Worm (Caenorhabditis elegans): ENCODE results near the gene H01M10.2.
A peak's percentile ranks its signal among the peaks of the same experiment; 100 is the strongest.

Gene H01M10.2

ce11 chrX:2585655-2586054 lies at the start of gene H01M10.2:
Gene H01M10.2, minus strand, starts transcription at chrX:2585755.
- no peak for TF ChIP-seq Y79H2A.3 (GFP tag; conservative IDR thresholded peaks at IDR 0.05)

DNA sequence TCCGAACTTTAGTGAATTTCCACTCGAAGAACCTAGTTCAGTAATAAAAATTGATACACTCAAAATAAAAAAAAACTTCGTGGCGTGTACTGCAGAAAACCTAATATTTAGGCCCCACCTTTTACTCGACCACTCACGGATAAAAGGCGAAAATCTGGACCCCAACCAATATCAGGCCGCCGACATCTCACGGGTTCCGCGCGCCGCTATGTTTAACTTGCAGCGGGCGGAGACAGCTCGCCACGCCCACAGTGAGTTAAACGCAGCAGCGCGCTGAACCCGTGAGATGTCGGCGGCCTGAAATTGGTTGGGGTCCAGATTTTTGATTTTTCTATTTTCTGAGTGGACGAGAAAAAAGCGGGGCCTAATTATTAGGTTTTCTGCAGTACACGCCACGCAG lies 47.3 kb upstream of the H01M10.2 start:
- no peak for TF ChIP-seq let-607 (tag; optimal IDR thresholded peaks at IDR 0.05)
- TF ChIP-seq Y95B8A.8 (GFP tag; IDR thresholded peaks at IDR 0.05), result no peak
- TF ChIP-seq snpc-4 (GFP tag; optimal IDR thresholded peaks at IDR 0.05), result no peak
- TF ChIP-seq snpc-4 (tag; optimal IDR thresholded peaks at IDR 0.05), result peak in 2 of 4 experiments; percentile 64 to 73
- TF ChIP-seq cebp-2 (GFP tag; IDR thresholded peaks at IDR 0.05), result no peak
- 0 out of 2 replicates have a peak, but pooled peaks have one; percentile 22 for TF ChIP-seq lin-26 (GFP tag; IDR thresholded peaks at IDR 0.05)
- TF ChIP-seq nfya-1 (tag; optimal IDR thresholded peaks at IDR 0.05; ENCODE audit: borderline replicate concordance, insufficient read depth), result no peak

DNA sequence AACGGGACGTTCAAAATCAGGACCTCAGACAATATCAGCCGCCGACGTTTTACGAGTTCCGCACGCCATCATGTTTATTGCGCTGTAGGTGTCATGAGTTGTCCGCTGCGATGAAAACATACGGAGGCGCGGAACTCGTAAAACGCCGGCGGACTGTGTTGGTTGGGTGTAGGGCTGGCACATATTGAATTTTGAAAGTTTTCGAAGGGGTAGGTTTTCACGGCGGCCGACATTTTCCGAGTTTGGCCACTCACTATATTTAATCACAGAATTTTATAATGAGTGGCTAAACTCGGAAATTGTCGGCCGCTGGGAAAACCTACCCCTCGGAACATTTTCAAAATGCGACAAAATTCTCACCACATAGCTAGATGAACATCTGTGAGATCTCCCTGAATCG lies 40.6 kb upstream of the H01M10.2 start:
- TF ChIP-seq F39B2.1 (GFP tag; IDR thresholded peaks at IDR 0.05) (no peak), Y67H2A.10 (GFP tag; conservative IDR thresholded peaks at IDR 0.05) (no peak), hmg-1.2 (GFP tag; IDR thresholded peaks at IDR 0.05) (peak; percentile 38; the same call in 1 of the 2 replicates), snpc-4 (GFP tag; optimal IDR thresholded peaks at IDR 0.05) (no peak), snpc-4 (tag; optimal IDR thresholded peaks at IDR 0.05) (peak in 3 of 4 experiments; percentile 9 to 83 (median 64))

DNA sequence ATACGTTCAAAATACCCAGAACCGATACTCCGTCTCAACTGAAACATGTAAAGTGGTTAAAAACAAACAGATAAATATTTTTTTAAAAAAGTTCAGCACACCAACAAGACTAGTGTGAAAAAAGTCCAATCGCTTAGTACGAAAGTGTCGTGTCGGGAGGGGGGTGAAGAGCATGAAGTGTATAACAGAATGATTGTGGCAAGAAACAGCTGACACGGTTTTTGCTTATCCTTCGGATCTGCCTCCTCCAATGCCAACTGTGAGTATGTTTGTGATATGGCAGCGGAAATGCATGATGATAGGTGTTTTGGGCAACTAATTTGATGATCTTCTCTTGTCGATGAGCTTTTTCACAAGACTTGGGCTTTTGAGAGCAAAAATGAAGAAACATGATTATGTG lies 34.7 kb upstream of the H01M10.2 start:
- TF ChIP-seq C06A6.2 (GFP tag; conservative IDR thresholded peaks at IDR 0.05) (no peak), sptf-2 (GFP tag; optimal IDR thresholded peaks at IDR 0.05) (no peak), snpc-4 (GFP tag; optimal IDR thresholded peaks at IDR 0.05) (no peak), snpc-4 (tag; optimal IDR thresholded peaks at IDR 0.05) (no peak), nhr-120 (GFP tag; IDR thresholded peaks at IDR 0.05) (no peak), snpc-1.1 (tag; optimal IDR thresholded peaks at IDR 0.05; ENCODE audit: insufficient read depth) (no peak), ceh-58 (GFP tag; IDR thresholded peaks at IDR 0.05) (no peak), K11D2.4 (GFP tag; IDR thresholded peaks at IDR 0.05) (no peak), B0035.1 (tag; optimal IDR thresholded peaks at IDR 0.05) (no peak), F33H1.4 (GFP tag; IDR thresholded peaks at IDR 0.05) (no peak), ceh-40 (GFP tag; IDR thresholded peaks at IDR 0.05) (no peak), let-607 (tag; optimal IDR thresholded peaks at IDR 0.05) (no peak), somi-1 (GFP tag; optimal IDR thresholded peaks at IDR 0.05) (no peak), ccch-3 (GFP tag; optimal IDR thresholded peaks at IDR 0.05) (no peak), egrh-3 (GFP tag; IDR thresholded peaks at IDR 0.05) (no peak), efl-1 (GFP tag; optimal IDR thresholded peaks at IDR 0.05) (no peak)

- no peak for TF ChIP-seq hmg-20 (GFP tag; IDR thresholded peaks at IDR 0.05)
- no peak for TF ChIP-seq dpl-1 (GFP tag; optimal IDR thresholded peaks at IDR 0.05)
- no peak for TF ChIP-seq egl-44 (GFP tag; IDR thresholded peaks at IDR 0.05)
- TF ChIP-seq let-526 (GFP tag; IDR thresholded peaks at IDR 0.05), result no peak
- TF ChIP-seq hrde-1 (tag; optimal IDR thresholded peaks at IDR 0.05; ENCODE audit: borderline replicate concordance), result no peak
- TF ChIP-seq madf-8 (GFP tag; conservative IDR thresholded peaks at IDR 0.05), result no peak
- TF ChIP-seq ceh-58 (GFP tag; IDR thresholded peaks at IDR 0.05), result no peak
- no peak for TF ChIP-seq attf-6 (GFP tag; IDR thresholded peaks at IDR 0.05)
- TF ChIP-seq Y95B8A.8 (GFP tag; IDR thresholded peaks at IDR 0.05), result no peak
- no peak for TF ChIP-seq F37B4.10 (GFP tag; IDR thresholded peaks at IDR 0.05)
- TF ChIP-seq ceh-91 (GFP tag; IDR thresholded peaks at IDR 0.05), result no peak
- no peak for TF ChIP-seq ceh-27 (GFP tag; optimal IDR thresholded peaks at IDR 0.05)
- TF ChIP-seq nhr-27 (tag; optimal IDR thresholded peaks at IDR 0.05), result no peak
- no peak for TF ChIP-seq pbrm-1 (GFP tag; IDR thresholded peaks at IDR 0.05)
- TF ChIP-seq F10E7.11 (tag; optimal IDR thresholded peaks at IDR 0.05), result no peak
- no peak for TF ChIP-seq F57A8.1 (GFP tag; optimal IDR thresholded peaks at IDR 0.05)
- TF ChIP-seq ceh-40 (GFP tag; IDR thresholded peaks at IDR 0.05), result no peak
- no peak for TF ChIP-seq attf-5 (GFP tag; optimal IDR thresholded peaks at IDR 0.05)
- TF ChIP-seq F23B12.7 (tag; optimal IDR thresholded peaks at IDR 0.05; ENCODE audit: insufficient read depth), result no peak
- TF ChIP-seq ztf-28 (GFP tag; IDR thresholded peaks at IDR 0.05), result no peak
These were observed 30.1 kb upstream of the H01M10.2 start, which contains the start of gene T03G6.3 for ce11 chrX:2615626-2616025. Gene T03G6.3, minus strand, starts transcription at chrX:2615726.
